Worm (Caenorhabditis elegans) whole organism, L4 larva: ENCODE data around the gene cest-24.

Experiments used
- F49E8.2 ChIP-seq: sonication (generic microtip); optimal IDR thresholded peaks from 2 replicates; lab custom pipeline; 2016; ENCODE audit warnings: missing compliant biosample characterization, mild to moderate bottlenecking, missing genetic modification characterization, borderline replicate concordance
- T26A8.4 ChIP-seq: fragments of 200-800 bp; sonication (Bioruptor generic); IDR thresholded peaks from 2 replicates; pipeline ENCODE4 v1.3.6; 2022; ENCODE audit warnings: missing genetic modification characterization, missing compliant biosample characterization
- Y5F2A.4 ChIP-seq: fragments of 200-800 bp; sonication (Bioruptor generic); optimal IDR thresholded peaks from 2 replicates; lab custom pipeline; 2018; ENCODE audit warnings: mild to moderate bottlenecking, missing genetic modification characterization, missing compliant biosample characterization
- ZK337.2 ChIP-seq: fragments of 200-800 bp; sonication (Bioruptor generic); IDR thresholded peaks from 2 replicates; pipeline ENCODE4 v1.3.6; 2022; ENCODE audit warnings: missing genetic modification reagents, missing genetic modification characterization, missing compliant biosample characterization
- ZK546.5 ChIP-seq, 2 experiments: sonication (generic microtip); optimal IDR thresholded peaks; 2 replicates each; lab custom pipeline; 2017; ENCODE audit warnings: missing biosample characterization in 2 of 2, missing genetic modification characterization in 2 of 2
- aha-1 ChIP-seq: fragments of 150-350 bp; peaks from one replicate; lab custom pipeline; 2014; ENCODE audit warnings: missing biosample characterization, missing genetic modification characterization
- aly-2 ChIP-seq: sonication (generic microtip); optimal IDR thresholded peaks from 2 replicates; lab custom pipeline; 2018; ENCODE audit warnings: missing biosample characterization, missing genetic modification characterization
- ama-1 ChIP-seq: fragments of 150-350 bp; optimal IDR thresholded peaks from 2 replicates; lab custom pipeline; 2014; ENCODE audit warnings: inconsistent platforms, mixed read lengths
- arid-1 ChIP-seq: fragments of 200-800 bp; sonication (Bioruptor generic); conservative IDR thresholded peaks from 2 replicates; pipeline ENCODE4 v1.3.6; 2022; ENCODE audit warnings: missing genetic modification reagents, missing genetic modification characterization, missing compliant biosample characterization
- attf-4 ChIP-seq: sonication (generic microtip); optimal IDR thresholded peaks from 3 replicates; lab custom pipeline; 2017; ENCODE audit warnings: missing biosample characterization, missing genetic modification characterization
- ceh-20 ChIP-seq: fragments of 200-800 bp; sonication (Bioruptor generic); IDR thresholded peaks from 2 replicates; pipeline ENCODE4 v1.3.6; 2022; ENCODE audit warnings: missing genetic modification reagents, missing genetic modification characterization, missing compliant biosample characterization
- ceh-44 ChIP-seq: fragments of 200-800 bp; sonication (Bioruptor generic); IDR thresholded peaks from 2 replicates; pipeline ENCODE4 v1.3.6; 2022; ENCODE audit warnings: missing genetic modification reagents, missing genetic modification characterization, missing compliant biosample characterization
- ceh-82 ChIP-seq: sonication (generic microtip); optimal IDR thresholded peaks from 2 replicates; lab custom pipeline; 2017; ENCODE audit warnings: missing biosample characterization, missing genetic modification characterization
- daf-12 ChIP-seq: fragments of 150-350 bp; optimal IDR thresholded peaks from 2 replicates; lab custom pipeline; 2014; ENCODE audit warnings: missing biosample characterization, missing genetic modification reagents, missing genetic modification characterization
- daf-16 ChIP-seq, 3 experiments: sonication (generic microtip); optimal IDR thresholded peaks; 2 replicates each; lab custom pipeline; 2016 to 2017; ENCODE audit warnings: missing genetic modification characterization in 3 of 3, missing genetic modification reagents in 3 of 3, mild to moderate bottlenecking in 2 of 3, missing compliant biosample characterization in 2 of 3, missing biosample characterization in 1 of 3, moderate library complexity in 1 of 3
- daf-8 ChIP-seq: fragments of 200-800 bp; sonication (Bioruptor generic); IDR thresholded peaks from 2 replicates; pipeline ENCODE4 v1.3.6; 2022; ENCODE audit warnings: missing genetic modification characterization, missing compliant biosample characterization
- dmd-6 ChIP-seq: fragments of 200-800 bp; sonication (Bioruptor generic); IDR thresholded peaks from 2 replicates; pipeline ENCODE4 v1.3.6; 2022; ENCODE audit warnings: missing genetic modification reagents, missing genetic modification characterization, missing compliant biosample characterization
- dmd-9 ChIP-seq: fragments of 200-800 bp; sonication (Bioruptor generic); IDR thresholded peaks from 2 replicates; pipeline ENCODE4 v1.3.6; 2022; ENCODE audit warnings: missing genetic modification reagents, missing genetic modification characterization, missing compliant biosample characterization
- dpl-1 ChIP-seq: fragments of 150-350 bp; optimal IDR thresholded peaks from 2 replicates; lab custom pipeline; 2014; ENCODE audit warnings: missing biosample characterization, missing genetic modification reagents, missing genetic modification characterization
- duxl-1 ChIP-seq: sonication (generic microtip); optimal IDR thresholded peaks from 2 replicates; lab custom pipeline; 2016; ENCODE audit warnings: mild to moderate bottlenecking, missing genetic modification characterization, moderate library complexity, missing compliant biosample characterization; ENCODE audit not compliant: poor library complexity
- dve-1 ChIP-seq: sonication (generic microtip); optimal IDR thresholded peaks from 2 replicates; lab custom pipeline; 2017; ENCODE audit warnings: antibody characterized with exemption, mild to moderate bottlenecking, missing genetic modification characterization, missing compliant biosample characterization; ENCODE audit not compliant: insufficient read depth
- egl-27 ChIP-seq: sonication (generic microtip); optimal IDR thresholded peaks from 3 replicates; lab custom pipeline; 2017; ENCODE audit warnings: missing biosample characterization, missing genetic modification reagents, missing genetic modification characterization
- fos-1 ChIP-seq: fragments of 150-350 bp; optimal IDR thresholded peaks from 2 replicates; lab custom pipeline; 2014; ENCODE audit warnings: missing biosample characterization, missing genetic modification characterization
- hlh-11 ChIP-seq: fragments of 200-800 bp; sonication (Bioruptor generic); optimal IDR thresholded peaks from 2 replicates; lab custom pipeline; 2018; ENCODE audit warnings: mild to moderate bottlenecking, missing genetic modification characterization, missing compliant biosample characterization
- lin-13 ChIP-seq: fragments of 150-350 bp; optimal IDR thresholded peaks from 2 replicates; lab custom pipeline; 2014; ENCODE audit warnings: missing biosample characterization, missing genetic modification reagents, missing genetic modification characterization
- lin-38 ChIP-seq: fragments of 200-800 bp; sonication (Bioruptor generic); IDR thresholded peaks from 2 replicates; pipeline ENCODE4 v1.3.6; 2022; ENCODE audit warnings: missing genetic modification reagents, missing genetic modification characterization, missing compliant biosample characterization
- lir-3 ChIP-seq: sonication (generic microtip); optimal IDR thresholded peaks from 2 replicates; lab custom pipeline; 2016; ENCODE audit warnings: mild to moderate bottlenecking, missing genetic modification characterization, missing compliant biosample characterization
- madf-5 ChIP-seq, 2 experiments: fragments of 200-800 bp; sonication (Bioruptor generic); IDR thresholded peaks; 2 replicates each; pipeline ENCODE4 v1.3.6; 2022; ENCODE audit warnings: missing compliant biosample characterization in 2 of 2, missing genetic modification characterization in 2 of 2
- madf-9 ChIP-seq: fragments of 200-800 bp; sonication (Bioruptor generic); conservative IDR thresholded peaks from 2 replicates; pipeline ENCODE4 v1.3.6; 2022; ENCODE audit warnings: missing genetic modification reagents, missing genetic modification characterization, missing compliant biosample characterization
- mdt-29 ChIP-seq: fragments of 200-800 bp; sonication (Bioruptor generic); IDR thresholded peaks from 2 replicates; pipeline ENCODE4 v1.3.6; 2022; ENCODE audit warnings: missing genetic modification reagents, missing genetic modification characterization, missing compliant biosample characterization
- mes-2 ChIP-seq: sonication (generic microtip); optimal IDR thresholded peaks from 2 replicates; lab custom pipeline; 2016; ENCODE audit warnings: missing genotype, mild to moderate bottlenecking, missing genetic modification characterization, missing compliant biosample characterization; ENCODE audit not compliant: poor library complexity, severe bottlenecking
- mxl-3 ChIP-seq: fragments of 200-800 bp; sonication (Bioruptor generic); optimal IDR thresholded peaks from 2 replicates; lab custom pipeline; 2018; ENCODE audit warnings: mild to moderate bottlenecking, missing genetic modification characterization, missing compliant biosample characterization
- nhr-10 ChIP-seq: fragments of 150-350 bp; optimal IDR thresholded peaks from 2 replicates; lab custom pipeline; 2014; ENCODE audit warnings: missing biosample characterization, missing genetic modification characterization
- nhr-11 ChIP-seq: fragments of 150-350 bp; optimal IDR thresholded peaks from 2 replicates; lab custom pipeline; 2014; ENCODE audit warnings: missing biosample characterization, missing genetic modification characterization
- nhr-111 ChIP-seq: fragments of 200-800 bp; sonication (Bioruptor generic); optimal IDR thresholded peaks from 2 replicates; lab custom pipeline; 2018; ENCODE audit warnings: mild to moderate bottlenecking, missing genetic modification characterization, missing compliant biosample characterization
- nhr-237 ChIP-seq: sonication (generic microtip); optimal IDR thresholded peaks from 2 replicates; lab custom pipeline; 2017; ENCODE audit warnings: missing biosample characterization, missing genetic modification characterization
- nhr-28 ChIP-seq: fragments of 150-350 bp; optimal IDR thresholded peaks from 2 replicates; lab custom pipeline; 2014; ENCODE audit warnings: missing biosample characterization, missing genetic modification characterization
- nhr-48 ChIP-seq: sonication (generic microtip); optimal IDR thresholded peaks from 2 replicates; lab custom pipeline; 2016; ENCODE audit warnings: mild to moderate bottlenecking, missing genetic modification characterization, missing compliant biosample characterization
- pha-4 ChIP-seq, 2 experiments: fragments of 150-350 bp in 1 of 2; fragments of 200-800 bp in 1 of 2; sonication (Bioruptor generic) in 1 of 2; IDR thresholded peaks in 1 of 2; optimal IDR thresholded peaks in 1 of 2; 2 replicates each; pipeline versions ENCODE4 v1.3.6 to Lab custom; 2014 to 2022; ENCODE audit warnings: missing genetic modification characterization in 2 of 2, missing genetic modification reagents in 2 of 2, missing biosample characterization in 1 of 2, missing compliant biosample characterization in 1 of 2
- pqm-1 ChIP-seq: sonication (generic microtip); optimal IDR thresholded peaks from 2 replicates; lab custom pipeline; 2017; ENCODE audit warnings: missing biosample characterization, missing genetic modification characterization
- skn-1 ChIP-seq: fragments of 150-350 bp; optimal IDR thresholded peaks from 2 replicates; lab custom pipeline; 2014; ENCODE audit warnings: missing biosample characterization, missing genetic modification characterization
- snpc-1.2 ChIP-seq: fragments of 200-800 bp; sonication (Bioruptor generic); IDR thresholded peaks from 2 replicates; pipeline ENCODE4 v1.3.6; 2022; ENCODE audit warnings: missing genetic modification reagents, missing genetic modification characterization, missing compliant biosample characterization
- spr-1 ChIP-seq: sonication (generic microtip); optimal IDR thresholded peaks from 2 replicates; lab custom pipeline; 2016; ENCODE audit warnings: mild to moderate bottlenecking, missing genetic modification characterization, missing compliant biosample characterization
- spr-3 ChIP-seq: fragments of 200-800 bp; sonication (Bioruptor generic); optimal IDR thresholded peaks from 2 replicates; lab custom pipeline; 2018; ENCODE audit warnings: mild to moderate bottlenecking, missing genetic modification characterization, missing compliant biosample characterization
- tag-97 ChIP-seq: fragments of 200-800 bp; sonication (Bioruptor generic); IDR thresholded peaks from 2 replicates; pipeline ENCODE4 v1.3.6; 2022; ENCODE audit warnings: missing genetic modification characterization, missing compliant biosample characterization
- tra-1 ChIP-seq: fragments of 200-800 bp; sonication (Bioruptor generic); IDR thresholded peaks from 2 replicates; pipeline ENCODE4 v1.3.6; 2022; ENCODE audit warnings: missing genetic modification reagents, missing genetic modification characterization, missing compliant biosample characterization
- vab-7 ChIP-seq: fragments of 200-800 bp; sonication (Bioruptor generic); IDR thresholded peaks from 2 replicates; pipeline ENCODE4 v1.3.6; 2022; ENCODE audit warnings: missing genetic modification reagents, missing genetic modification characterization, missing compliant biosample characterization
- zag-1 ChIP-seq: fragments of 150-350 bp; optimal IDR thresholded peaks from 2 replicates; lab custom pipeline; 2014; ENCODE audit warnings: missing biosample characterization, missing genetic modification characterization
- zfp-3 ChIP-seq: fragments of 200-800 bp; sonication (Bioruptor generic); conservative IDR thresholded peaks from 2 replicates; pipeline ENCODE4 v1.3.6; 2022; ENCODE audit warnings: missing genetic modification reagents, missing genetic modification characterization, missing compliant biosample characterization
- zip-11 ChIP-seq: fragments of 200-800 bp; sonication (Bioruptor generic); IDR thresholded peaks from 2 replicates; pipeline ENCODE4 v1.3.6; 2022; ENCODE audit warnings: missing genetic modification characterization, missing compliant biosample characterization
- zip-2 ChIP-seq: fragments of 150-350 bp; optimal IDR thresholded peaks from 2 replicates; lab custom pipeline; 2014; ENCODE audit warnings: missing biosample characterization, missing genetic modification characterization
- ztf-7 ChIP-seq: fragments of 150-350 bp; optimal IDR thresholded peaks from 2 replicates; lab custom pipeline; 2014; ENCODE audit warnings: missing biosample characterization, missing genetic modification characterization

Gene cest-24

ce11 chrV:6355975-6356441 lies 39.3 kb downstream of the cest-24 start, which contains the start of gene bcl-11 (continued):
- no peak for TF ChIP-seq pha-4 (GFP tag; IDR thresholded peaks at IDR 0.05; lab: Robert Waterston, UW)
- no peak for TF ChIP-seq pha-4 (tag; optimal IDR thresholded peaks at IDR 0.05; lab: Kevin White, UChicago)
- no peak for TF ChIP-seq lir-3 (tag; lab: Kevin White, UChicago)
- peak; percentile 49 for TF ChIP-seq nhr-28
- TF ChIP-seq mxl-3 (GFP tag; lab: Kevin White, UChicago): no peak
- no peak for TF ChIP-seq ZK337.2 (GFP tag; lab: Robert Waterston, UW)
- no peak for TF ChIP-seq daf-16 (GFP tag; optimal IDR thresholded peaks at IDR 0.05; lab: Kevin White, UChicago)
- TF ChIP-seq daf-16 (tag; optimal IDR thresholded peaks at IDR 0.05; lab: Kevin White, UChicago): peak; percentile 26
- no peak for TF ChIP-seq skn-1 (tag; lab: Kevin White, UChicago)
- 0 out of 2 replicates have a peak, but pooled peaks have one; percentile 17 for TF ChIP-seq ceh-20
- TF ChIP-seq vab-7 (GFP tag; lab: Robert Waterston, UW): no peak
- TF ChIP-seq Y5F2A.4 (GFP tag; lab: Kevin White, UChicago): no peak
- TF ChIP-seq attf-4 (tag; lab: Kevin White, UChicago): no peak
- TF ChIP-seq daf-12 (tag; lab: Kevin White, UChicago): no peak
- no peak for TF ChIP-seq madf-5 (GFP tag; IDR thresholded peaks at IDR 0.05; lab: Robert Waterston, UW)
- no peak for TF ChIP-seq ama-1 (lab: Kevin White, UChicago)
- no peak for TF ChIP-seq ceh-82 (tag; lab: Kevin White, UChicago)
- TF ChIP-seq nhr-48: peak; percentile 60
- peak; percentile 59 for TF ChIP-seq pqm-1
- no peak for TF ChIP-seq nhr-237
- no peak for TF ChIP-seq ceh-44 (GFP tag; lab: Robert Waterston, UW)
- peak; percentile 89 for TF ChIP-seq dmd-6 (GFP tag; lab: Robert Waterston, UW)
- TF ChIP-seq snpc-1.2 (GFP tag; lab: Robert Waterston, UW): no peak
- TF ChIP-seq tra-1: 0 out of 2 replicates have a peak, but pooled peaks have one; percentile 56
- no peak for TF ChIP-seq T26A8.4 (GFP tag; lab: Robert Waterston, UW)
- no peak for TF ChIP-seq spr-1 (tag; lab: Kevin White, UChicago)
- TF ChIP-seq egl-27 (tag; lab: Kevin White, UChicago): no peak
- TF ChIP-seq F49E8.2 (tag; lab: Kevin White, UChicago): no peak
- no peak for TF ChIP-seq ztf-7 (tag; lab: Kevin White, UChicago)
- TF ChIP-seq spr-3 (GFP tag; lab: Kevin White, UChicago): no peak
- TF ChIP-seq mes-2 (tag; lab: Kevin White, UChicago): no peak
- no peak for TF ChIP-seq zfp-3 (GFP tag; lab: Robert Waterston, UW)
- no peak for TF ChIP-seq tag-97 (GFP tag; lab: Robert Waterston, UW)
- no peak for TF ChIP-seq nhr-11
- TF ChIP-seq dpl-1 (GFP tag; lab: Kevin White, UChicago): no peak
- no peak for TF ChIP-seq fos-1 (tag; lab: Kevin White, UChicago)
- TF ChIP-seq mdt-29 (GFP tag; lab: Robert Waterston, UW): no peak
- TF ChIP-seq hlh-11 (tag; lab: Kevin White, UChicago): peak; percentile 71
- no peak for TF ChIP-seq zip-11 (GFP tag; lab: Robert Waterston, UW)
- no peak for TF ChIP-seq aha-1
- no peak for TF ChIP-seq aly-2 (tag; lab: Kevin White, UChicago)
- no peak for TF ChIP-seq daf-8 (GFP tag; lab: Robert Waterston, UW)
- TF ChIP-seq lin-13 (GFP tag; lab: Kevin White, UChicago): no peak
- no peak for TF ChIP-seq nhr-111 (GFP tag; lab: Kevin White, UChicago)
- TF ChIP-seq zag-1 (tag; lab: Kevin White, UChicago): no peak
- TF ChIP-seq arid-1 (GFP tag; lab: Robert Waterston, UW): no peak
- no peak for TF ChIP-seq madf-9 (GFP tag; lab: Robert Waterston, UW)
- no peak for TF ChIP-seq lin-38 (GFP tag; lab: Robert Waterston, UW)
- TF ChIP-seq dmd-9 (GFP tag; lab: Robert Waterston, UW): no peak
- TF ChIP-seq dve-1: peak; percentile 60
- no peak for TF ChIP-seq duxl-1 (tag; lab: Kevin White, UChicago)
- TF ChIP-seq ZK546.5 (tag; optimal IDR thresholded peaks at IDR 0.05; lab: Kevin White, UChicago): no peak
- no peak for TF ChIP-seq nhr-10 (tag; lab: Kevin White, UChicago)
- no peak for TF ChIP-seq zip-2 (tag; lab: Kevin White, UChicago)
